Worm (Caenorhabditis elegans) whole organism, mixed stage, embryonic: Measurements from ENCODE around the gene F59A1.18.

Experiments used
- M03D4.4 ChIP-seq: sonication (generic microtip); optimal IDR thresholded peaks from 2 replicates; lab custom pipeline; 2017; ENCODE audit warnings: mild to moderate bottlenecking, missing genetic modification characterization, missing compliant biosample characterization
- bed-3 ChIP-seq: fragments of 200-800 bp; sonication (Bioruptor generic); optimal IDR thresholded peaks from 3 replicates; lab custom pipeline; 2018; ENCODE audit warnings: mild to moderate bottlenecking, missing genetic modification characterization, moderate library complexity, missing compliant biosample characterization
- blmp-1 ChIP-seq: fragments of 150-350 bp; optimal IDR thresholded peaks from 2 replicates; lab custom pipeline; 2014; ENCODE audit warnings: missing biosample characterization, missing genetic modification characterization
- ceh-39 ChIP-seq: fragments of 150-350 bp; optimal IDR thresholded peaks from 2 replicates; lab custom pipeline; 2014; ENCODE audit warnings: missing biosample characterization, missing genetic modification characterization
- ceh-43 ChIP-seq: fragments of 200-800 bp; sonication (Bioruptor generic); optimal IDR thresholded peaks from 2 replicates; lab custom pipeline; 2018; ENCODE audit warnings: mild to moderate bottlenecking, missing genetic modification characterization, moderate library complexity, missing compliant biosample characterization
- ceh-83 ChIP-seq: fragments of 200-800 bp; sonication (Bioruptor generic); optimal IDR thresholded peaks from 2 replicates; lab custom pipeline; 2018; ENCODE audit warnings: mild to moderate bottlenecking, missing genetic modification characterization, missing compliant biosample characterization
- ces-1 ChIP-seq: fragments of 150-350 bp; optimal IDR thresholded peaks from 2 replicates; lab custom pipeline; 2014; ENCODE audit warnings: missing biosample characterization, missing genetic modification reagents, missing genetic modification characterization
- cnd-1 ChIP-seq: fragments of 200-800 bp; sonication (Bioruptor generic); optimal IDR thresholded peaks from 2 replicates; lab custom pipeline; 2018; ENCODE audit warnings: mild to moderate bottlenecking, missing genetic modification characterization, missing compliant biosample characterization
- drap-1 ChIP-seq: fragments of 200-800 bp; sonication (Bioruptor generic); optimal IDR thresholded peaks from 3 replicates; lab custom pipeline; 2018; ENCODE audit warnings: mild to moderate bottlenecking, missing genetic modification characterization, missing compliant biosample characterization
- elt-1 ChIP-seq: sonication (generic microtip); optimal IDR thresholded peaks from 2 replicates; lab custom pipeline; 2017; ENCODE audit warnings: missing genetic modification characterization, mild to moderate bottlenecking, missing compliant biosample characterization, antibody characterized with exemption, moderate library complexity, borderline replicate concordance; ENCODE audit not compliant: insufficient read depth
- elt-3 ChIP-seq: fragments of 150-350 bp; optimal IDR thresholded peaks from 2 replicates; lab custom pipeline; 2014; ENCODE audit warnings: missing biosample characterization, missing genetic modification characterization
- flh-1 ChIP-seq: fragments of 200-800 bp; sonication (Bioruptor generic); optimal IDR thresholded peaks from 2 replicates; lab custom pipeline; 2018; ENCODE audit warnings: mild to moderate bottlenecking, missing genetic modification characterization, moderate library complexity, missing compliant biosample characterization
- ham-2 ChIP-seq: fragments of 200-800 bp; sonication (Bioruptor generic); optimal IDR thresholded peaks from 2 replicates; lab custom pipeline; 2018; ENCODE audit warnings: mild to moderate bottlenecking, missing genetic modification characterization, missing compliant biosample characterization
- hlh-1 ChIP-seq: fragments of 150-350 bp; optimal IDR thresholded peaks from 2 replicates; lab custom pipeline; 2014; ENCODE audit warnings: missing biosample characterization, missing genetic modification reagents, missing genetic modification characterization
- lin-13 ChIP-seq: fragments of 150-350 bp; optimal IDR thresholded peaks from 2 replicates; lab custom pipeline; 2014; ENCODE audit warnings: missing biosample characterization, missing genetic modification characterization
- lin-32 ChIP-seq: fragments of 200-800 bp; sonication (Bioruptor generic); optimal IDR thresholded peaks from 2 replicates; lab custom pipeline; 2018; ENCODE audit warnings: mild to moderate bottlenecking, missing genetic modification characterization, missing compliant biosample characterization
- lsy-2 ChIP-seq: fragments of 150-350 bp; optimal IDR thresholded peaks from 2 replicates; lab custom pipeline; 2014; ENCODE audit warnings: missing biosample characterization, missing genetic modification characterization
- mep-1 ChIP-seq: fragments of 150-350 bp; optimal IDR thresholded peaks from 2 replicates; lab custom pipeline; 2017; ENCODE audit warnings: missing biosample characterization, missing genetic modification reagents, missing genetic modification characterization, inconsistent platforms
- mls-2 ChIP-seq: sonication (generic microtip); optimal IDR thresholded peaks from 2 replicates; lab custom pipeline; 2016; ENCODE audit warnings: mild to moderate bottlenecking, missing genetic modification characterization, moderate library complexity, missing compliant biosample characterization
- nhr-12 ChIP-seq: fragments of 150-350 bp; optimal IDR thresholded peaks from 2 replicates; lab custom pipeline; 2014; ENCODE audit warnings: missing biosample characterization, missing genetic modification characterization
- nhr-2 ChIP-seq: fragments of 150-350 bp; optimal IDR thresholded peaks from 2 replicates; lab custom pipeline; 2014; ENCODE audit warnings: missing biosample characterization, missing genetic modification characterization
- nhr-28 ChIP-seq: fragments of 150-350 bp; optimal IDR thresholded peaks from 2 replicates; lab custom pipeline; 2014; ENCODE audit warnings: missing biosample characterization, missing genetic modification characterization
- nhr-76 ChIP-seq: sonication (generic microtip); optimal IDR thresholded peaks from 2 replicates; lab custom pipeline; 2017; ENCODE audit warnings: missing biosample characterization, missing genetic modification characterization
- sem-2 ChIP-seq: fragments of 200-800 bp; sonication (Bioruptor generic); optimal IDR thresholded peaks from 2 replicates; lab custom pipeline; 2018; ENCODE audit warnings: mild to moderate bottlenecking, missing genetic modification characterization, missing compliant biosample characterization
- snpc-4 ChIP-seq: fragments of 150-350 bp; optimal IDR thresholded peaks from 2 replicates; lab custom pipeline; 2014; ENCODE audit warnings: missing biosample characterization, missing genetic modification characterization
- sptf-1 ChIP-seq: sonication (generic microtip); optimal IDR thresholded peaks from 2 replicates; lab custom pipeline; 2017; ENCODE audit warnings: mild to moderate bottlenecking, missing genetic modification characterization, moderate library complexity, missing compliant biosample characterization
- unc-120 ChIP-seq: sonication (generic microtip); optimal IDR thresholded peaks from 2 replicates; lab custom pipeline; 2017; ENCODE audit warnings: missing genetic modification characterization, missing compliant biosample characterization; ENCODE audit not compliant: poor library complexity, severe bottlenecking
- unc-39 ChIP-seq: fragments of 150-350 bp; optimal IDR thresholded peaks from 2 replicates; lab custom pipeline; 2014; ENCODE audit warnings: missing biosample characterization, missing genetic modification characterization
- unc-62 ChIP-seq: fragments of 150-350 bp; optimal IDR thresholded peaks from 2 replicates; lab custom pipeline; 2014; ENCODE audit warnings: missing biosample characterization, missing genetic modification reagents, missing genetic modification characterization
- zip-8 ChIP-seq: fragments of 150-350 bp; optimal IDR thresholded peaks from 2 replicates; lab custom pipeline; 2014; ENCODE audit warnings: missing biosample characterization, missing genetic modification characterization
- ztf-11 ChIP-seq: fragments of 150-350 bp; optimal IDR thresholded peaks from 2 replicates; lab custom pipeline; 2014; ENCODE audit warnings: missing biosample characterization, missing genetic modification characterization

F59A1.18 gene

ce11 chrV:17714330-17714729 is 27.6 kb upstream of the F59A1.18 start, which contains the start of gene twk-33:
Gene twk-33, minus strand, starts transcription at chrV:17714377.
- no peak for TF ChIP-seq nhr-12 (tag; lab: Kevin White, UChicago)
- TF ChIP-seq unc-39, result no peak
- TF ChIP-seq blmp-1 (tag; lab: Kevin White, UChicago), result no peak
- no peak for TF ChIP-seq elt-1 (tag; lab: Kevin White, UChicago)
- no peak for TF ChIP-seq lsy-2
- no peak for TF ChIP-seq elt-3
- no peak for TF ChIP-seq flh-1 (GFP tag; lab: Kevin White, UChicago)
- no peak for TF ChIP-seq snpc-4
- TF ChIP-seq ztf-11 (tag; lab: Kevin White, UChicago), result no peak
- no peak for TF ChIP-seq sptf-1 (tag; lab: Kevin White, UChicago)

- TF ChIP-seq ces-1 (GFP tag; lab: Kevin White, UChicago), result no peak
Observed at ce11 chrV:17712349-17712748, 25.6 kb upstream of the F59A1.18 start.

- TF ChIP-seq bed-3 (GFP tag; lab: Kevin White, UChicago) (no peak), snpc-4 (no peak), lin-32 (GFP tag; lab: Kevin White, UChicago) (no peak), unc-62 (no peak), ceh-39 (tag; lab: Kevin White, UChicago) (no peak), ham-2 (no peak), elt-3 (no peak), elt-1 (tag; lab: Kevin White, UChicago) (no peak), cnd-1 (no peak), hlh-1 (tag; lab: Kevin White, UChicago) (no peak), ceh-43 (GFP tag; lab: Kevin White, UChicago) (no peak), zip-8 (tag; lab: Kevin White, UChicago) (no peak), mls-2 (tag; lab: Kevin White, UChicago) (no peak), M03D4.4 (no peak), lsy-2 (no peak), nhr-2 (tag; lab: Kevin White, UChicago) (no peak), mep-1 (tag; lab: Kevin White, UChicago) (no peak), lin-13 (no peak), sptf-1 (tag; lab: Kevin White, UChicago) (no peak)
Observed at ce11 chrV:17707022-17707421, 20.3 kb upstream of the F59A1.18 start, which contains the start of gene srh-31. Gene srh-31, plus strand, starts transcription at chrV:17707322.

- no peak for TF ChIP-seq hlh-1 (tag; lab: Kevin White, UChicago)
- TF ChIP-seq lin-13, result no peak
- TF ChIP-seq elt-3, result no peak
- TF ChIP-seq unc-120 (tag; lab: Kevin White, UChicago), result no peak
- TF ChIP-seq elt-1 (tag; lab: Kevin White, UChicago), result no peak
- no peak for TF ChIP-seq ceh-39 (tag; lab: Kevin White, UChicago)
- TF ChIP-seq ham-2, result no peak
- no peak for TF ChIP-seq sptf-1 (tag; lab: Kevin White, UChicago)
- TF ChIP-seq nhr-2 (tag; lab: Kevin White, UChicago), result no peak
- no peak for TF ChIP-seq snpc-4
- TF ChIP-seq nhr-28 (tag; lab: Kevin White, UChicago), result no peak
- TF ChIP-seq M03D4.4, result no peak
- TF ChIP-seq mls-2 (tag; lab: Kevin White, UChicago), result no peak
- TF ChIP-seq lsy-2, result no peak
- TF ChIP-seq mep-1 (tag; lab: Kevin White, UChicago), result no peak
- TF ChIP-seq nhr-76, result no peak
- TF ChIP-seq drap-1, result no peak
- no peak for TF ChIP-seq lin-32 (GFP tag; lab: Kevin White, UChicago)
- TF ChIP-seq ces-1 (GFP tag; lab: Kevin White, UChicago), result no peak
Observed at ce11 chrV:17706217-17706806, 19.6 kb upstream of the F59A1.18 start.

- TF ChIP-seq sem-2 (GFP tag; lab: Kevin White, UChicago) (no peak), ces-1 (GFP tag; lab: Kevin White, UChicago) (no peak), ceh-83 (no peak), zip-8 (tag; lab: Kevin White, UChicago) (no peak), mls-2 (tag; lab: Kevin White, UChicago) (no peak)
- TF ChIP-seq, all 35 proteins: peak for 0
Observed at ce11 chrV:17705814-17706213, 19.1 kb upstream of the F59A1.18 start, which contains the start of gene W06D12.6. Gene W06D12.6, plus strand, starts transcription at chrV:17706114.
